Worm (Caenorhabditis elegans): Measurements from ENCODE around the gene fat-5.
A peak's percentile ranks its signal among the peaks of the same experiment; 100 is the strongest.

The fat-5 gene

DNA sequence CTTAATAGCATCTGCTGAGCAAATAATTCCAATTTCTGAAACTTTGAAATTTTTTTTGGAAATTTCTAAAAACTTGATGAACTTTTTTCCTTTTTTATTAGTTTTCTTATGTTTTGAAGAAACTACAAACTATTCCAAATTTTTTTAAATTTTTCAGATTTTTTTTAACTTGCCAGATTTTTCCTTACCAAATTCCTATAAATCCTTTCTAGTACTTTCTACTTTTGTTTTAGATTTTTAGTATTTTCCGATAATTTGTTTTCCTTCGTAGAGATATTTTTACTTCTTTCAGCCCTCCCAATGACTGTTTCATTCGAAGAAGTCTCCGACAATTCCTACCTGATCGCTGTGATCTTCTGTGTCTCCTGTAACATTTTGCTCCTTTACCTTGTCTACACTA, 6.2 kb upstream of the fat-5 start, which contains the start of gene str-77:
Gene str-77 (plus strand): TSS at position 301 of the 400 bp plus-strand sequence.
- TF ChIP-seq ceh-90 (tag; optimal IDR thresholded peaks at IDR 0.05) (no peak), hlh-4 (tag; optimal IDR thresholded peaks at IDR 0.05) (no peak)

DNA sequence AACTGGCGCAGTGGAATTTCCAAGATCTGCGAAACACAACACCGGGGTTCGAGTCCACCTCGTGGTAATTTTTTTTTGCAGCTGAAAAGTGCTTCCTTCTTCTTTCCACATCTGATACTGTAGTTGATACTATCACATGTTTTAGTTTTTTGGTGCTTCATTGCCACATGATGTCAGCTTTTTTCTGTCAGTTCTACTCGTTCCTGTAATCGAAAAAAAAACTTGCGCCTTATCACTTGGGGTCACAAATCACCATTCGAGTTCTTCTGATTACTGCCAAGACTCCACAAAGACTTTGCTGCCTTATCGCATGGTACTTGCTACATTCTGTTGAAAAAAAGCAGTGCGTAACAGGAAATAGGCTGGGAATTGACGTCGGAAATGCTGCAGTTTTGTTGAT, 3.1 kb upstream of the fat-5 start:
- peak; percentile 98 for TF ChIP-seq elt-2 (tag; optimal IDR thresholded peaks at IDR 0.05)
- peak; percentile 5 for TF ChIP-seq nhr-90 (tag; optimal IDR thresholded peaks at IDR 0.05; ENCODE audit: poor library complexity)
- peak; percentile 95 for TF ChIP-seq pqm-1 (tag; optimal IDR thresholded peaks at IDR 0.05)
- TF ChIP-seq nhr-71 (tag; optimal IDR thresholded peaks at IDR 0.05), result no peak
- TF ChIP-seq hlh-17 (GFP tag; optimal IDR thresholded peaks at IDR 0.05; ENCODE audit: borderline replicate concordance), result no peak
- peak; percentile 50 for TF ChIP-seq jun-1 (tag; optimal IDR thresholded peaks at IDR 0.05)
- TF ChIP-seq swsn-7 (tag; optimal IDR thresholded peaks at IDR 0.05), result no peak
- TF ChIP-seq nhr-19 (GFP tag; conservative IDR thresholded peaks at IDR 0.05), result peak; percentile 18; the same call in 1 of the 2 replicates
- peak in 1 of 2 experiments; percentile 0 for TF ChIP-seq lsy-2 (tag; optimal IDR thresholded peaks at IDR 0.05)
- peak in 1 of 2 experiments; percentile 46 for TF ChIP-seq lin-35 (GFP tag; optimal IDR thresholded peaks at IDR 0.05)
- TF ChIP-seq nhr-20 (tag; optimal IDR thresholded peaks at IDR 0.05), result peak; percentile 45
- no peak for TF ChIP-seq C16A3.4 (tag; optimal IDR thresholded peaks at IDR 0.05)

DNA sequence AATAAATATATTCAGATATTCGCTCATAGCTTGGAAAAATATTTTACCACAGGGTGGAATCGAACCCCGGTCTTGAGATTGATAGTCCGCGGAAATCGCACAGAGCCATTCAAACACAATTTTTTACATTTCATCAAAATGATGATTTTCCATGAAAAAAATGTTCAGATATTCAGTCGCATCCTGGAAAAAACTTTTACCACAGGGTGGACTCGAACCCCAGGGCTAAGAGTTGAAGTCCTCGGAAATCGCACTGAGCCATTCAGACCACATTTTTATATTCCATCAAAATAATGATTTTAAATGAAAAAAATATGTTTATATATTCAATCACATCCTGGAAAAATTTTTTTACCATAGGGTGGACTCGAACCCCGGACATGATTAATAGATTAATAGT, 2.3 kb upstream of the fat-5 start:
- no peak for TF ChIP-seq nhr-47 (tag; optimal IDR thresholded peaks at IDR 0.05)
- no peak for TF ChIP-seq lsy-2 (tag; optimal IDR thresholded peaks at IDR 0.05)
- no peak for TF ChIP-seq jun-1 (tag; optimal IDR thresholded peaks at IDR 0.05)
- TF ChIP-seq pax-3 (tag; optimal IDR thresholded peaks at IDR 0.05), result no peak
- no peak for TF ChIP-seq egl-13 (tag; optimal IDR thresholded peaks at IDR 0.05)
- TF ChIP-seq fkh-4 (tag; optimal IDR thresholded peaks at IDR 0.05; ENCODE audit: borderline replicate concordance), result no peak

DNA sequence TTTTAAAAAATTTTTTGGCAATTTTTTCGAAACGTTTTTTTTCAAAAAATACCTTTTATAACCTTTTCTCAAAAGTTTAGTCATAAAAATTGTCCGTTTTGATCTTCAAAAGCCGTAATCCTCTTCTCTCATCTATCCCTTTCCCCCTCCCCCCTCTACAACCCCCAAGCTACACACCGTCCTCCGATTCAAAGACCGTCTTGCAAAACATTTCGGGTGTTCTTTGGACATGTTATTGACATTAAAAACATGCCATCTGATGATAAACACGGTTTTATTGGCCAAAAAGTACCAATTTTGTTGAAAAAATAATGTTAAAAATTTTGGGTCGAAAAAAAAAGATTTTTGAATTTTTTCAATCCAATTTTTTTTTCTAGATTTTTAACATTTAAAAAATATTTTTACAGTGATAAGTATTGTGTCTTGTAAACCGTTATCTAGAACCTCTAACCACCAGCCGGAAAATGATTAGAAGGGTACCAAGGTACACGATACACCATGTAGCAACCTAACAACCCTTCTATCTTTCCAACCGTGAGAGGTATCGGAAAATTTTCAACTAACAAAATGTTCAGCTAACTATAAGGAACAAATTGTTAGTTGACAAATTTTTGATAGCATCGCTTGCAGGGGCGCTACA, 1.5 kb upstream of the fat-5 start:
- TF ChIP-seq nhr-77 (tag; optimal IDR thresholded peaks at IDR 0.05) (no peak), mdl-1 (tag; optimal IDR thresholded peaks at IDR 0.05) (peak in 1 of 2 experiments; percentile 9), elt-3 (tag; optimal IDR thresholded peaks at IDR 0.05) (peak in 2 of 6 experiments; percentile 4 to 19), nhr-19 (GFP tag; conservative IDR thresholded peaks at IDR 0.05) (peak; percentile 73), lin-13 (GFP tag; optimal IDR thresholded peaks at IDR 0.05) (no peak), blmp-1 (tag; optimal IDR thresholded peaks at IDR 0.05) (peak; percentile 49), lin-14 (GFP tag; optimal IDR thresholded peaks at IDR 0.05) (peak; percentile 19), rnt-1 (tag; optimal IDR thresholded peaks at IDR 0.05) (no peak), unc-98 (GFP tag; IDR thresholded peaks at IDR 0.05) (no peak), ceh-63 (GFP tag; optimal IDR thresholded peaks at IDR 0.05) (no peak), nhr-85 (tag) (peak; percentile 76), pax-3 (tag; optimal IDR thresholded peaks at IDR 0.05) (no peak), C16A3.4 (tag; optimal IDR thresholded peaks at IDR 0.05) (no peak), nhr-20 (tag; optimal IDR thresholded peaks at IDR 0.05) (peak; percentile 17), elt-2 (tag; optimal IDR thresholded peaks at IDR 0.05) (peak; percentile 17), nhr-76 (tag; optimal IDR thresholded peaks at IDR 0.05) (no peak), mef-2 (tag; optimal IDR thresholded peaks at IDR 0.05) (no peak), alr-1 (tag; optimal IDR thresholded peaks at IDR 0.05; ENCODE audit: borderline replicate concordance) (no peak), lin-15B (tag; optimal IDR thresholded peaks at IDR 0.05) (no peak)

DNA sequence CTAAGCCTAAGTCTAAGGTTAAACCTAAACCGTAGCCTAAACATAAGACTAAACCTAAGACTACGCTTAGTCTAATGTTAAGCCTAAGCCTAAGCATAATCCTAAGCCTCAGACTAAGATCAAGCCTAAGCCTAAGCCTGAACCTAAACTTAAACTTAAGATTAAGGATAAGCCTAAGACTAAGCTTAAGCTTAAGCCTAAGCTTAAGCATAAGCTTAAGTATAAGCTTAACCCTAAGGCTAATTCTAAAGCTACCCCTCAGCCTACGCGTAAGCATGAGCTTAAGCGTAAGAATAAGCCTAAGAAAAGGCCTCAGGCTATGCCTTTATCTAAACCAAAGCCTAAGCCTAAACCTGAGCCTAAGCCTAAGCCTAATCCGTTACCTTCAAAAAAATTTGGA, 3.5 kb downstream of the fat-5 start:
- TF ChIP-seq xbp-1 (tag; optimal IDR thresholded peaks at IDR 0.05) (no peak), dpl-1 (GFP tag; optimal IDR thresholded peaks at IDR 0.05) (no peak), F16B12.6 (tag; optimal IDR thresholded peaks at IDR 0.05) (no peak), fos-1 (tag; optimal IDR thresholded peaks at IDR 0.05) (no peak), lin-13 (GFP tag; optimal IDR thresholded peaks at IDR 0.05) (no peak), ztf-4 (tag; optimal IDR thresholded peaks at IDR 0.05) (no peak)

All from whole organism, L1 larva.